Fruit fly (Drosophila melanogaster) whole organism: ENCODE measurements around the gene CG6885.

Source experiments
- CG8478 ChIP-seq: fragments of >200 bp; optimal IDR thresholded peaks from 2 replicates; lab custom pipeline; 2018; ENCODE audit warnings: inconsistent platforms
- Dll ChIP-seq: fragments of >200 bp; optimal IDR thresholded peaks from 2 replicates; lab custom pipeline; 2017
- EcR ChIP-seq, 2 experiments: fragments of >200 bp; optimal IDR thresholded peaks; 2 replicates each; lab custom pipeline; 2017; ENCODE audit warnings: missing biosample characterization in 2 of 2, missing genetic modification characterization in 2 of 2, missing genetic modification reagents in 2 of 2
- pan ChIP-seq: fragments of >200 bp; optimal IDR thresholded peaks from 2 replicates; lab custom pipeline; 2017
- psq ChIP-seq: fragments of >200 bp; optimal IDR thresholded peaks from 2 replicates; lab custom pipeline; 2017
- usp ChIP-seq: fragments of >200 bp; optimal IDR thresholded peaks from 2 replicates; lab custom pipeline; 2017; ENCODE audit warnings: missing biosample characterization, missing genetic modification characterization, mixed read lengths

dm6 chr3L:18753827-18754226 lies 9.5 kb downstream of the CG6885 start:
- TF ChIP-seq pan (no peak), psq (lab: Kevin White, UChicago) (no peak), usp (GFP tag; lab: Kevin White, UChicago) (no peak), CG8478 (no peak), Dll (lab: Kevin White, UChicago) (no peak), EcR (GFP tag; optimal IDR thresholded peaks at IDR 0.05; lab: Kevin White, UChicago) (no peak)
